Worm (Caenorhabditis elegans): Measurements from ENCODE around the gene R03H10.6.
"Not testable (repeated sequence)": the region's sequence is repeated elsewhere in the genome, so short reads cannot be mapped to it uniquely, and the experiment has no call there.

Gene R03H10.6

ce11 chrII:4170508-4170907 is 2.8 kb downstream of the R03H10.6 start, which contains the start of gene R03H10.5:
Gene R03H10.5 (minus strand): TSS chrII:4170608.
- TF ChIP-seq ztf-11 (tag; optimal IDR thresholded peaks at IDR 0.05) (no peak), ama-1 (optimal IDR thresholded peaks at IDR 0.05) (no peak), aly-2 (tag; optimal IDR thresholded peaks at IDR 0.05) (no peak), nhr-21 (tag; optimal IDR thresholded peaks at IDR 0.05) (no peak), lin-13 (GFP tag; optimal IDR thresholded peaks at IDR 0.05) (no peak), nhr-10 (tag; optimal IDR thresholded peaks at IDR 0.05) (no peak), blmp-1 (tag; optimal IDR thresholded peaks at IDR 0.05; ENCODE audit: insufficient read depth) (no peak), fos-1 (tag; optimal IDR thresholded peaks at IDR 0.05) (no peak), nhr-77 (tag; optimal IDR thresholded peaks at IDR 0.05) (no peak), ZK546.5 (tag; optimal IDR thresholded peaks at IDR 0.05) (no peak), elt-1 (tag; optimal IDR thresholded peaks at IDR 0.05) (no peak), lsy-2 (tag; optimal IDR thresholded peaks at IDR 0.05) (no peak), egl-27 (tag; optimal IDR thresholded peaks at IDR 0.05) (no peak), unc-55 (GFP tag; optimal IDR thresholded peaks at IDR 0.05) (no peak)

- TF ChIP-seq ztf-11, nhr-11, dmd-4 (tag; optimal IDR thresholded peaks at IDR 0.05): not testable (repeated sequence)
Observed at ce11 chrII:4168404-4168803, 4.9 kb downstream of the R03H10.6 start, which contains the start of gene R03H10.4. Gene R03H10.4 (minus strand): TSS chrII:4168504.

ce11 chrII:4167833-4168232 is 5.5 kb downstream of the R03H10.6 start:
- TF ChIP-seq ama-1 (optimal IDR thresholded peaks at IDR 0.05) (no peak), unc-55 (GFP tag; optimal IDR thresholded peaks at IDR 0.05) (no peak), peb-1 (tag; optimal IDR thresholded peaks at IDR 0.05) (no peak), mdl-1 (tag; optimal IDR thresholded peaks at IDR 0.05) (no peak), nhr-77 (tag; optimal IDR thresholded peaks at IDR 0.05) (no peak), ztf-4 (tag; optimal IDR thresholded peaks at IDR 0.05) (no peak), elt-3 (tag; optimal IDR thresholded peaks at IDR 0.05) (no peak), F13H6.1 (tag; optimal IDR thresholded peaks at IDR 0.05) (no peak), ZK546.5 (tag; optimal IDR thresholded peaks at IDR 0.05) (no peak), Y55F3AM.14 (GFP tag; optimal IDR thresholded peaks at IDR 0.05) (no peak), crh-2 (tag; optimal IDR thresholded peaks at IDR 0.05) (no peak), nhr-129 (tag; optimal IDR thresholded peaks at IDR 0.05) (no peak), egl-27 (tag; optimal IDR thresholded peaks at IDR 0.05) (no peak), nhr-6 (tag; optimal IDR thresholded peaks at IDR 0.05) (no peak)

ce11 chrII:4159570-4159969 is 13.7 kb downstream of the R03H10.6 start:
- TF ChIP-seq lin-39 (tag; optimal IDR thresholded peaks at IDR 0.05) (no peak), elt-1 (tag; optimal IDR thresholded peaks at IDR 0.05) (no peak), nhr-6 (tag; optimal IDR thresholded peaks at IDR 0.05) (no peak), F13H6.1 (tag; optimal IDR thresholded peaks at IDR 0.05) (no peak), C34F6.9 (tag; optimal IDR thresholded peaks at IDR 0.05) (no peak), nhr-77 (tag; optimal IDR thresholded peaks at IDR 0.05) (no peak), dmd-4 (tag; optimal IDR thresholded peaks at IDR 0.05) (no peak), sma-9 (GFP tag; optimal IDR thresholded peaks at IDR 0.05) (no peak), sma-9 (tag; optimal IDR thresholded peaks at IDR 0.05) (no peak), nhr-12 (tag; optimal IDR thresholded peaks at IDR 0.05) (no peak), aly-2 (tag; optimal IDR thresholded peaks at IDR 0.05) (no peak), elt-3 (tag; optimal IDR thresholded peaks at IDR 0.05) (no peak), skn-1 (tag; optimal IDR thresholded peaks at IDR 0.05) (no peak)

- TF ChIP-seq ama-1 (optimal IDR thresholded peaks at IDR 0.05) (no peak), alr-1 (tag; optimal IDR thresholded peaks at IDR 0.05) (no peak), nhr-11 (tag; optimal IDR thresholded peaks at IDR 0.05) (no peak), lin-11 (tag; optimal IDR thresholded peaks at IDR 0.05) (no peak), nhr-23 (tag; optimal IDR thresholded peaks at IDR 0.05) (no peak), elt-3 (tag; optimal IDR thresholded peaks at IDR 0.05) (no peak), Y55F3AM.14 (GFP tag; optimal IDR thresholded peaks at IDR 0.05) (no peak), zag-1 (tag; optimal IDR thresholded peaks at IDR 0.05) (no peak), sma-9 (GFP tag; optimal IDR thresholded peaks at IDR 0.05) (no peak), sma-9 (tag; optimal IDR thresholded peaks at IDR 0.05) (no peak), gmeb-1 (tag; optimal IDR thresholded peaks at IDR 0.05) (no peak), peb-1 (tag; optimal IDR thresholded peaks at IDR 0.05) (no peak), elt-1 (tag; optimal IDR thresholded peaks at IDR 0.05) (no peak), lin-13 (GFP tag; optimal IDR thresholded peaks at IDR 0.05) (no peak), crh-2 (tag; optimal IDR thresholded peaks at IDR 0.05) (no peak), egl-27 (tag; optimal IDR thresholded peaks at IDR 0.05) (no peak), mbf-1 (tag; optimal IDR thresholded peaks at IDR 0.05) (no peak), unc-62 (GFP tag; optimal IDR thresholded peaks at IDR 0.05) (no peak), dmd-4 (tag; optimal IDR thresholded peaks at IDR 0.05) (no peak), snpc-4 (tag; optimal IDR thresholded peaks at IDR 0.05) (no peak)
Observed at ce11 chrII:4157817-4158216, 15.5 kb downstream of the R03H10.6 start.
